Fruit fly (Drosophila melanogaster): ENCODE results near the gene CG14088.

CG14088 gene

DNA sequence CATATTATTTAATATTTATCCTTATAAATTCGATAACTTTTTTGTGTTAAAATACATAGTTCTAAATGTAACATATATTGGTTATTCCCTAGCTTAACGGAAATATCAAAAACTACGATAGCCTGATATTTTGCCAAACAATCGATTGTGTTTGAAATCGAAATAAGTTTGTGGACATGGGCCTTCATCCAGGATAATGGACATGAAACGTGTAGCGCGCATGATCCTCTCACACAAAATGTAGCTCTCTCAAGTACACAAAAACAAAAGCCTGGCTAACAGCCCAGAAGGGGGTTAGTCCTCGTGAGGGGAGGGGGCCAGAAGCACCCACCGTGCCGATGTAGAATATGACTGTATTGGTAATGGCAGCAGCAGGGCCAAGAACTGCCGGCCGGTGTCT is 32.7 kb downstream of the CG14088 start:
- no peak for TF ChIP-seq Sin3A (optimal IDR thresholded peaks at IDR 0.05)
- TF ChIP-seq insv (optimal IDR thresholded peaks at IDR 0.05): no peak
- TF ChIP-seq Myc (optimal IDR thresholded peaks at IDR 0.05): no peak
- TF ChIP-seq h (optimal IDR thresholded peaks at IDR 0.05): no peak
- no peak for TF ChIP-seq psq (optimal IDR thresholded peaks at IDR 0.05)
- TF ChIP-seq ttk (optimal IDR thresholded peaks at IDR 0.05): no peak

DNA sequence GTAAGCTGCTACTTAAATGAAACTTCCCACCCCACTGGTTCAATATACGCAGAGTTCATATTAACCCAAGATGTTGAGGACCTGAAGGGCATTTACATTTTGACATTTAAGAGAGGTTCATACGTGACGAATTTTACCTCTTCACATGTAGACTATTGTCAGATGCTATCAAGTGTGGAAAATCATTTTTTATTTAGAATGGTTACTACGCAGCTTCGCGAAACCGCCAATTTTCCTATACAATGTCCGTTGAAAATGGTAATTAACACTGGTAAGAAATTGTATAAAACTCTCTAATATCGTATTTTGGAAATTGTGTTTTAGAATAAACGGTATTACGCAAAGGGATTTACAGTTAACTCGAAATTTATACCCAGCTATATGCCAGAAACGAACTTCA is 33.9 kb downstream of the CG14088 start:
- no peak for TF ChIP-seq psq (optimal IDR thresholded peaks at IDR 0.05)
- TF ChIP-seq insv (optimal IDR thresholded peaks at IDR 0.05): no peak
- no peak for TF ChIP-seq h (optimal IDR thresholded peaks at IDR 0.05)
- no peak for TF ChIP-seq Myc (optimal IDR thresholded peaks at IDR 0.05)
- TF ChIP-seq Sin3A (optimal IDR thresholded peaks at IDR 0.05): no peak
- no peak for TF ChIP-seq ttk (optimal IDR thresholded peaks at IDR 0.05)

DNA sequence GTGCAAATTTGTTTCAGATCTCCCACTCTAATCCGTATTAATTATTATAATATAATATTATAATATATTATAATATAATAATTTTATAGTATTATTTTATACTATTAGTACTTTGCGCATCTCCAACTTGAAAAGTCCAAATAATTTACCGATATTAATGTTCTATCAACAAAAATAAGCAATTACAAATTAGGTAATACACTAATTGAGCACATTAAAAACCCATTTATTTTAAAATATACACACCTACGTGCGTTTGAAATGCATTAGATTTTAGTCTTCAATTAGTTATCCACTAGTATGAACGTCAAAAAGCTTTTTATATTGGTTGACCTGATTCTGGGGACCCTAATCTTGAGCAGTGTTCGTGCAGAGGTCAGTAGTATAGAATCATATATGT is 34.4 kb downstream of the CG14088 start, which contains the start of gene CG33647:
Gene CG33647 (plus strand): TSS at position 301 of the 400 bp plus-strand sequence.
- no peak for TF ChIP-seq Sin3A (optimal IDR thresholded peaks at IDR 0.05)
- no peak for TF ChIP-seq insv (optimal IDR thresholded peaks at IDR 0.05)
- TF ChIP-seq ttk (optimal IDR thresholded peaks at IDR 0.05): no peak
- no peak for TF ChIP-seq psq (optimal IDR thresholded peaks at IDR 0.05)

DNA sequence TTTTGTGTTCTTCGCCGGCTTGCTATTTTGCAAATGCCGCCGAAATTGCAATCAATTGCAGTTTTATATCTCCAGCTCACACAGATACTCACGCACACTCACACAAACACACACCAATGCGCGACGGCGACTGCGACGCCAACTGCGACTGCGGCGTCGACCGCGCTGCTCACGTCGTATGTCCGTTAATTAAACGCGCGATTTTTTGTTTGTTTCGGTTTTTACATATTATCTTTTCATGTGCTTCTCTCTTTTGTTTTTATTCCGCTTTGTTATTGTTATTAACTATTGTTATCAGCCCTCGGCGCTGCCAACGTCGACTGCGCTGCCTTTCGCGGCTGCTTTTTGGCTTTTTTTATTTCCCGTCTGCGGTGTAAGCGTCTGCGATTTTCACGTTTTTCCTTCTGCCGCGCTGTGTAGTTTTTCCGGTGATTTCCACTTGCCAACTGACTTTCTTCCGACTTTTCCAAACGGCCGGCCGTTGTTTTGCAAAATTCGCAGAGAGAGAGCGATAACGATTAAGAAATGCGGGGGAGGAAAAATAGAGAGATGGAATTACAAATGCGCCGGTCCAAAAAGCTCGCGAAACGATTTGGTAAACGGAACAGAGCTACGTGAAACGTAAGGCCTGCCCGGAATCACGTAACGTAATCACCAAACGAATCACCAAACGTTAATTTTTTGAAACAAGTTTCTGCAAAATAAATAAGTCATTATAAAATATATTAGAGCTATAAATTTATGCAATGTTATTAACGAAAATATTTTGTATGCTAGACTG is 35.3 kb downstream of the CG14088 start, which contains the start of gene fz2:
Gene fz2 (minus strand): TSS at position 452 of the 781 bp plus-strand sequence.
- TF ChIP-seq Myc (optimal IDR thresholded peaks at IDR 0.05): no peak
- TF ChIP-seq ttk (optimal IDR thresholded peaks at IDR 0.05): no peak
- no peak for TF ChIP-seq Sin3A (optimal IDR thresholded peaks at IDR 0.05)
- no peak for TF ChIP-seq psq (optimal IDR thresholded peaks at IDR 0.05)
- no peak for TF ChIP-seq h (optimal IDR thresholded peaks at IDR 0.05)
- no peak for TF ChIP-seq insv (optimal IDR thresholded peaks at IDR 0.05)

- TF ChIP-seq ttk (optimal IDR thresholded peaks at IDR 0.05): no peak
These were observed 36.4 kb downstream of the CG14088 start for dm6 chr3L:19233798-19234781.

DNA sequence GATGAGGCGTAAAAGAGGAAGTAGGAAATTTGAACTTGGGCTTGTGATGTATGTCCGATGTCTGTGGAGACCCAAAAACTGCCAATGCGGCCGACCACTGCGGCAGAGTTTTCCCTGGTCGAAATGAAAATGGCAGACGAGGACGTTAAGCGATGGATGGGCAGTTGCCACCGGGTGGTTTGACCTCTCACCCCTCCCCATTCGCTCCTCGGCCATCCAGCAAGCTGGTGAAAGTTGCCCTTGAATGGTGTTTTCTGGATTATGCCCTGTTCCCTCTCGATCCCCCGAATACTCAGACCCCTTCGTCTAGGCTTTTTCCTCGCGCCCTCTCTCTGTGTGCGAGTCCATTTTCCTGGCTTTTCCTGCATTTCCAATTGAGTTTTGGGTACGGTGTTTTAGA is 38.8 kb downstream of the CG14088 start:
- no peak for TF ChIP-seq Sin3A (optimal IDR thresholded peaks at IDR 0.05)

- TF ChIP-seq ttk (optimal IDR thresholded peaks at IDR 0.05) (no peak), psq (optimal IDR thresholded peaks at IDR 0.05) (no peak), Sin3A (optimal IDR thresholded peaks at IDR 0.05) (no peak), Myc (optimal IDR thresholded peaks at IDR 0.05) (no peak), h (optimal IDR thresholded peaks at IDR 0.05) (no peak), insv (optimal IDR thresholded peaks at IDR 0.05) (no peak)
These were observed 39.5 kb downstream of the CG14088 start for dm6 chr3L:19230801-19231547.

DNA sequence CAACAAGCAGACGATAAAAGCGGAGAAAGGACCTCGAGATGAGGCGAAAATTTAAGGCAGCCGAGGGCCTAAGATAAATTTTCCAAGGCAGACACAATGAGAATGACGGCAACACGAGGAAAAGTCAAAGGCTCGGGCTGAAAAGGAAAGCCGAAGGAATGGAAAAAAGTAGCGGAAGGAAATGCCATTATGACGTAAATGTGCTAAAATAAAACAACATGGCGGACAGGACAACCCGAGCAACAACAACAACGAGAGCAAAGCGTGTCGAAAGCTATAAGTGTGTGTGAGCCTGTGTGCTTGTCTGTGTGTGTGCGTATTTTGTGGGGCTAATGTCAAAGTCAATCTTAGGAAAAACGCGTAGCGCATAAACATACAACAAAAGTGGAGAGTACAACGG is 41.0 kb downstream of the CG14088 start:
- no peak for TF ChIP-seq h (optimal IDR thresholded peaks at IDR 0.05)
- no peak for TF ChIP-seq psq (optimal IDR thresholded peaks at IDR 0.05)
- no peak for TF ChIP-seq ttk (optimal IDR thresholded peaks at IDR 0.05)
- TF ChIP-seq Myc (optimal IDR thresholded peaks at IDR 0.05): no peak
- no peak for TF ChIP-seq Sin3A (optimal IDR thresholded peaks at IDR 0.05)
- TF ChIP-seq insv (optimal IDR thresholded peaks at IDR 0.05): no peak

dm6 chr3L:19228857-19229398 is 41.5 kb downstream of the CG14088 start:
- TF ChIP-seq Sin3A (optimal IDR thresholded peaks at IDR 0.05) (no peak), h (optimal IDR thresholded peaks at IDR 0.05) (no peak), insv (optimal IDR thresholded peaks at IDR 0.05) (no peak), psq (optimal IDR thresholded peaks at IDR 0.05) (no peak), ttk (optimal IDR thresholded peaks at IDR 0.05) (no peak), Myc (optimal IDR thresholded peaks at IDR 0.05) (no peak)

- no peak for TF ChIP-seq ttk (optimal IDR thresholded peaks at IDR 0.05)
- TF ChIP-seq Sin3A (optimal IDR thresholded peaks at IDR 0.05): no peak
- TF ChIP-seq insv (optimal IDR thresholded peaks at IDR 0.05): no peak
- TF ChIP-seq h (optimal IDR thresholded peaks at IDR 0.05): no peak
- no peak for TF ChIP-seq Myc (optimal IDR thresholded peaks at IDR 0.05)
- TF ChIP-seq psq (optimal IDR thresholded peaks at IDR 0.05): no peak
These were observed 42.0 kb downstream of the CG14088 start for dm6 chr3L:19228371-19228817.

DNA sequence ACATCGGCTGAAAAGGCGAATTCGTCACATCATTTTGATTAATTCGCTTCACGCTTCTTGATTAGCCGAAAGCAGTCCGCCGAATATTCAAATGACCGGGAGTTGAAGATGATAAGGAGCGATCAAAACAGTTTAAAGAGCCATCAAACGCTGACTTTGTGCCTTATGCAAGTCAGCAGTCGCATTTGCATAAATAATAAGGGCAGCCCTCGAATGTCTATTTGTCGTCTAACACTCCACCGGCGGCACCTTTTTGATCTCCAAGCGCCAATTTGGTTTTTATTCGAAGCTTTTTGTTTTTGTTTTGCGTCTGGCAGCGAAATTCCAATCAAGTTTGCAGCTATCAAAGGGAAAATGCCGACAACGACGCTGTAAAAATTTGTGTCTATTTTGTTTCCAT is 44.8 kb downstream of the CG14088 start:
- no peak for TF ChIP-seq ttk (optimal IDR thresholded peaks at IDR 0.05)
- TF ChIP-seq insv (optimal IDR thresholded peaks at IDR 0.05): no peak
- TF ChIP-seq Sin3A (optimal IDR thresholded peaks at IDR 0.05): no peak
- no peak for TF ChIP-seq psq (optimal IDR thresholded peaks at IDR 0.05)
- TF ChIP-seq Myc (optimal IDR thresholded peaks at IDR 0.05): no peak
- no peak for TF ChIP-seq h (optimal IDR thresholded peaks at IDR 0.05)
